Fruit fly (Drosophila melanogaster) whole organism, pupa: ENCODE data around the gene CG14190.

Experiments used
- CG15710 ChIP-seq: fragments of 200-800 bp; sonication (Bioruptor generic); optimal IDR thresholded peaks from 2 replicates; lab custom pipeline; 2018; ENCODE audit warnings: missing biosample characterization, mild to moderate bottlenecking, missing genetic modification characterization, moderate library complexity
- CG8159 ChIP-seq: fragments of 200-800 bp; sonication (Bioruptor generic); optimal IDR thresholded peaks from 3 replicates; lab custom pipeline; 2018; ENCODE audit warnings: missing biosample characterization, mild to moderate bottlenecking, missing genetic modification characterization, moderate library complexity

- TF ChIP-seq CG15710 (tag; lab: Kevin White, UChicago) (no peak), CG8159 (tag; lab: Kevin White, UChicago) (no peak)
Observed at dm6 chrX:19020062-19020461, 36.6 kb upstream of the CG14190 start.
